Worm (Caenorhabditis elegans) whole organism, L1 larva: ENCODE measurements around the gene B0457.2.
A peak's percentile ranks its signal among the peaks of the same experiment; 100 is the strongest.

ENCODE experiments used
- F16B12.6 ChIP-seq: fragments of 150-350 bp; optimal IDR thresholded peaks from 2 replicates; lab custom pipeline; 2014; ENCODE audit warnings: missing biosample characterization, missing genetic modification characterization
- aha-1 ChIP-seq: fragments of 150-350 bp; optimal IDR thresholded peaks from 2 replicates; lab custom pipeline; 2014; ENCODE audit warnings: missing biosample characterization, missing genetic modification characterization
- ama-1 ChIP-seq: fragments of 150-350 bp; optimal IDR thresholded peaks from 2 replicates; lab custom pipeline; 2014
- blmp-1 ChIP-seq: fragments of 150-350 bp; optimal IDR thresholded peaks from 2 replicates; lab custom pipeline; 2014; ENCODE audit warnings: missing biosample characterization, missing genetic modification characterization
- ceh-88 ChIP-seq: fragments of 200-800 bp; sonication (Bioruptor generic); IDR thresholded peaks from 2 replicates; pipeline ENCODE4 v1.3.6; 2022; ENCODE audit warnings: missing genetic modification characterization, missing compliant biosample characterization
- ces-1 ChIP-seq: fragments of 150-350 bp; optimal IDR thresholded peaks from 2 replicates; lab custom pipeline; 2014; ENCODE audit warnings: missing biosample characterization, missing genetic modification reagents, missing genetic modification characterization
- dpl-1 ChIP-seq, 3 experiments: fragments of 150-350 bp in 2 of 3; sonication (generic microtip) in 1 of 3; optimal IDR thresholded peaks; 2 replicates each; lab custom pipeline; 2014 to 2017; ENCODE audit warnings: missing biosample characterization in 3 of 3, missing genetic modification characterization in 3 of 3, missing genetic modification reagents in 3 of 3
- dsc-1 ChIP-seq: sonication (generic microtip); optimal IDR thresholded peaks from 2 replicates; lab custom pipeline; 2016; ENCODE audit warnings: mild to moderate bottlenecking, missing genetic modification characterization, missing compliant biosample characterization
- efl-1 ChIP-seq, 4 experiments: fragments of 150-350 bp; optimal IDR thresholded peaks in 3 of 4; peaks in 1 of 4; 1 replicate in 1 of 4; 2 replicates in 3 of 4; lab custom pipeline; 2014; ENCODE audit warnings: missing biosample characterization in 2 of 4, missing genetic modification characterization in 2 of 4, missing genetic modification reagents in 2 of 4
- ets-5 ChIP-seq: fragments of 200-800 bp; sonication (Bioruptor generic); IDR thresholded peaks from 2 replicates; pipeline ENCODE4 v1.3.6; 2022; ENCODE audit warnings: missing genetic modification characterization, missing compliant biosample characterization
- hlh-4 ChIP-seq: sonication (generic microtip); optimal IDR thresholded peaks from 2 replicates; lab custom pipeline; 2016; ENCODE audit warnings: mild to moderate bottlenecking, missing genetic modification characterization, missing compliant biosample characterization
- irx-1 ChIP-seq: sonication (generic microtip); optimal IDR thresholded peaks from 2 replicates; lab custom pipeline; 2016; ENCODE audit warnings: missing genetic modification characterization, missing compliant biosample characterization
- lin-13 ChIP-seq: fragments of 150-350 bp; optimal IDR thresholded peaks from 2 replicates; lab custom pipeline; 2014; ENCODE audit warnings: missing biosample characterization, missing genetic modification reagents, missing genetic modification characterization
- lin-14 ChIP-seq: fragments of 200-800 bp; sonication (Bioruptor generic); optimal IDR thresholded peaks from 2 replicates; lab custom pipeline; 2018; ENCODE audit warnings: mild to moderate bottlenecking, missing genetic modification characterization, moderate library complexity, missing compliant biosample characterization
- lsy-2 ChIP-seq, 2 experiments: fragments of 150-350 bp; optimal IDR thresholded peaks; 2 replicates each; lab custom pipeline; 2014; ENCODE audit warnings: missing biosample characterization in 2 of 2, missing genetic modification characterization in 2 of 2
- mdl-1 ChIP-seq, 2 experiments: fragments of 150-350 bp; optimal IDR thresholded peaks; 2 replicates each; lab custom pipeline; 2014 to 2017; ENCODE audit warnings: missing biosample characterization in 2 of 2, missing genetic modification characterization in 2 of 2, inconsistent platforms in 1 of 2
- mef-2 ChIP-seq: fragments of 150-350 bp; optimal IDR thresholded peaks from 2 replicates; lab custom pipeline; 2014; ENCODE audit warnings: missing biosample characterization, missing genetic modification characterization
- nhr-11 ChIP-seq: fragments of 150-350 bp; optimal IDR thresholded peaks from 2 replicates; lab custom pipeline; 2014; ENCODE audit warnings: missing biosample characterization, missing genetic modification characterization
- nhr-19 ChIP-seq: fragments of 200-800 bp; sonication (Bioruptor generic); conservative IDR thresholded peaks from 2 replicates; pipeline ENCODE4 v1.3.6; 2022; ENCODE audit warnings: missing genetic modification characterization, missing compliant biosample characterization
- nhr-20 ChIP-seq: sonication (generic microtip); optimal IDR thresholded peaks from 2 replicates; lab custom pipeline; 2016; ENCODE audit warnings: mild to moderate bottlenecking, missing genetic modification characterization, missing compliant biosample characterization
- nhr-47 ChIP-seq: sonication (generic microtip); optimal IDR thresholded peaks from 2 replicates; lab custom pipeline; 2016; ENCODE audit warnings: mild to moderate bottlenecking, missing genetic modification characterization, moderate library complexity, missing compliant biosample characterization
- nhr-71 ChIP-seq: sonication (generic microtip); optimal IDR thresholded peaks from 2 replicates; lab custom pipeline; 2016; ENCODE audit warnings: mild to moderate bottlenecking, missing genetic modification characterization, moderate library complexity, missing compliant biosample characterization
- pqm-1 ChIP-seq: sonication (generic microtip); optimal IDR thresholded peaks from 3 replicates; lab custom pipeline; 2017; ENCODE audit warnings: missing biosample characterization, missing genetic modification characterization
- rnt-1 ChIP-seq: sonication (generic microtip); optimal IDR thresholded peaks from 2 replicates; lab custom pipeline; 2016; ENCODE audit warnings: mild to moderate bottlenecking, missing genetic modification characterization, moderate library complexity, missing compliant biosample characterization
- snu-23 ChIP-seq: sonication (generic microtip); optimal IDR thresholded peaks from 2 replicates; lab custom pipeline; 2016; ENCODE audit warnings: missing genetic modification characterization, missing compliant biosample characterization
- tbx-2 ChIP-seq: sonication (generic microtip); optimal IDR thresholded peaks from 2 replicates; lab custom pipeline; 2016; ENCODE audit warnings: missing genetic modification characterization, missing compliant biosample characterization
- unc-130 ChIP-seq: fragments of 150-350 bp; optimal IDR thresholded peaks from 2 replicates; lab custom pipeline; 2017; ENCODE audit warnings: missing biosample characterization, missing genetic modification characterization, inconsistent platforms
- unc-30 ChIP-seq: sonication (generic microtip); optimal IDR thresholded peaks from 2 replicates; lab custom pipeline; 2017; ENCODE audit warnings: missing biosample characterization, missing genetic modification characterization
- unc-62 ChIP-seq: fragments of 150-350 bp; optimal IDR thresholded peaks from 2 replicates; lab custom pipeline; 2014; ENCODE audit warnings: missing biosample characterization, missing genetic modification reagents, missing genetic modification characterization
- unc-98 ChIP-seq: fragments of 200-800 bp; sonication (Bioruptor generic); IDR thresholded peaks from 2 replicates; pipeline ENCODE4 v1.3.6; 2022; ENCODE audit warnings: missing genetic modification characterization, missing compliant biosample characterization
- ztf-11 ChIP-seq, 2 experiments: sonication (generic microtip); optimal IDR thresholded peaks; 2 replicates each; lab custom pipeline; 2016 to 2017; ENCODE audit warnings: missing genetic modification characterization in 2 of 2, missing biosample characterization in 1 of 2, missing compliant biosample characterization in 1 of 2

The B0457.2 gene

DNA sequence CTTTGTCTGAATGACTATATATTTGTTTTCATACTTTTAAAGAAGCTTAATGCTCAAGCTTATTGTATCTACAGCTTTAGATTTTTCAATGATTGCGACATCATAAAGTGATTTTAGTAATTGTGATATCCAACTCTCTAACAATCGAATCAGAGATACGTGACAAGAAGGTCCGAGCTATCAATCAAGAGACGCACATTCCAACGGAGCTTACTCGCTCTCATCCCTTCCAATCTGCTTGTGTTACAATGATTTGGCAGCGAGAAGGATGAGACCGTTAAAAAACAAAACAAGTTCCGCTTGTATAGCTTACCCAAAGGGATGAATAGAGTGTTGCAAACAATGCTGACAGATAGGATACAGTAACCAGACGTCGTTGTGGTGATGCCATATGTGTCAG is 35.1 kb upstream of the B0457.2 start:
- TF ChIP-seq mdl-1 (tag; optimal IDR thresholded peaks at IDR 0.05; lab: Kevin White, UChicago) (no peak), ztf-11 (tag; optimal IDR thresholded peaks at IDR 0.05; lab: Kevin White, UChicago) (no peak), ama-1 (lab: Kevin White, UChicago) (peak; percentile 9), hlh-4 (no peak), ets-5 (no peak), lin-14 (GFP tag; lab: Kevin White, UChicago) (peak; percentile 42), rnt-1 (tag; lab: Kevin White, UChicago) (peak; percentile 62), unc-130 (peak; percentile 42), efl-1 (optimal IDR thresholded peaks at IDR 0.05; lab: Kevin White, UChicago) (no peak), efl-1 (GFP tag; optimal IDR thresholded peaks at IDR 0.05 in 1 of 2; lab: Kevin White, UChicago) (peak in 1 of 2 experiments; percentile 65), mef-2 (tag; lab: Kevin White, UChicago) (no peak), nhr-71 (tag; lab: Kevin White, UChicago) (peak; percentile 15)

DNA sequence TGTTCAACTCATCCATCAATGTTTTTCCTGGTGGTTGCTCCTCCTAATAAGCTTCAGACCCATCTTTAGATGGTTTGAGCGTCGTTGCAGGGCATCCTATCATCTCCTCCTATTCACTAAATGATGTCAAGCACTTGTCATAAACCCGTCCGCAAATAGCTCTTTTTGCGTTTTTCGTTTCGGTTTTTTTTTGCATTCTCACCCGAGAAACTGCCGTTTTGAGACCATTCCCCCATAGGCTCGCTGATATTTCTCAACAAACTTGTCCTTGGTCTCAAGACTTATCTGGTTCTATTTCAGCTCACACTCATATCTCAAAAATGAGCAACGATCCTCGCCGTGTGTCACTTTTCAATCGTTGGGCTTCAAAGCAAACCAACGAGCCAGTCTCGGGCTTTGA is 34.1 kb upstream of the B0457.2 start, which contains the start of gene cal-2:
Gene cal-2 (plus strand): TSS at position 301 of the 400 bp plus-strand sequence.
- TF ChIP-seq dsc-1 (tag; lab: Kevin White, UChicago) (peak; percentile 1), nhr-47 (tag; lab: Kevin White, UChicago) (no peak)

ce11 chrII:8959081-8959480 is 32.7 kb upstream of the B0457.2 start:
- TF ChIP-seq efl-1 (optimal IDR thresholded peaks at IDR 0.05; lab: Kevin White, UChicago) (peak in 1 of 2 experiments; percentile 32), efl-1 (GFP tag; optimal IDR thresholded peaks at IDR 0.05 in 1 of 2; lab: Kevin White, UChicago) (no peak), ets-5 (no peak), lin-14 (GFP tag; lab: Kevin White, UChicago) (peak; percentile 77), nhr-71 (tag; lab: Kevin White, UChicago) (peak; percentile 89), ama-1 (lab: Kevin White, UChicago) (no peak), lsy-2 (tag; optimal IDR thresholded peaks at IDR 0.05; lab: Kevin White, UChicago) (peak; percentile 33 to 71), ceh-88 (GFP tag; lab: Robert Waterston, UW) (no peak), unc-30 (no peak), F16B12.6 (tag; lab: Kevin White, UChicago) (no peak), snu-23 (peak; percentile 55), lin-13 (GFP tag; lab: Kevin White, UChicago) (peak; percentile 15), unc-62 (GFP tag; lab: Kevin White, UChicago) (no peak), nhr-20 (peak; percentile 53), nhr-11 (tag; lab: Kevin White, UChicago) (no peak), aha-1 (no peak), pqm-1 (tag; lab: Kevin White, UChicago) (no peak), rnt-1 (tag; lab: Kevin White, UChicago) (peak; percentile 74), unc-98 (GFP tag; lab: Robert Waterston, UW) (0 out of 2 replicates have a peak, but pooled peaks have one; percentile 3), nhr-19 (GFP tag; lab: Robert Waterston, UW) (peak; percentile 66), tbx-2 (tag; lab: Kevin White, UChicago) (peak; percentile 35), mdl-1 (tag; optimal IDR thresholded peaks at IDR 0.05; lab: Kevin White, UChicago) (peak in 1 of 2 experiments; percentile 63), mef-2 (tag; lab: Kevin White, UChicago) (no peak), nhr-47 (tag; lab: Kevin White, UChicago) (peak; percentile 22), blmp-1 (tag; lab: Kevin White, UChicago) (peak; percentile 81), unc-130 (peak; percentile 92), dpl-1 (GFP tag; optimal IDR thresholded peaks at IDR 0.05; lab: Kevin White, UChicago) (peak in 1 of 3 experiments; percentile 14)

ce11 chrII:8956896-8957295 is 30.5 kb upstream of the B0457.2 start:
- TF ChIP-seq lin-14 (GFP tag; lab: Kevin White, UChicago) = peak; percentile 61
- no peak for TF ChIP-seq snu-23
- TF ChIP-seq ces-1 = peak; percentile 6
- TF ChIP-seq nhr-47 (tag; lab: Kevin White, UChicago) = peak; percentile 3
- TF ChIP-seq, all 84 proteins: peak for 3

DNA sequence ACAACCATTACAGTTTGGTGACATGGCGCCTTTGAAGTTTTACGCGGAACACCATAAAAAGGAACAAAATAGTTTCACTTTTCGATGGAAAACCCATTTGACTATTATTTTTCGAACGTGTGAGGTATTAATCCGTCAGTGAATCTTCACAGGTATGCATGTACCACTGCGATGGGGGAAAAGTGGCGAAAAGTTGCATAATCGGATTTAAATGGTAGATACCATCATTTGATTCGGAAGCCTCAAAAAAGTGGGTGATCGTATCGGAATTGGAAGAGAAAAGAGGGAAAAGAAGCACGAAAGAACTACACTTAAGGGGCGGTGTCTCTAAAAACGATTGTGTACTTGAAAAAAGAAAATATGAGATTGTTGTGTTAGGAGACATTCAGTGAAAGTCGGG is 27.4 kb upstream of the B0457.2 start:
- no peak for TF ChIP-seq irx-1 (tag; lab: Kevin White, UChicago)
- TF ChIP-seq blmp-1 (tag; lab: Kevin White, UChicago) = peak; percentile 85
